Fruit fly (Drosophila melanogaster): ENCODE results near the gene Prx6a.

Gene Prx6a

dm6 chr2L:2882968-2883702 lies 5.1 kb upstream of the Prx6a start (continued):
- TF ChIP-seq CG10431 (GFP tag; optimal IDR thresholded peaks at IDR 0.05) (no peak), nmo (GFP tag; optimal IDR thresholded peaks at IDR 0.05) (peak; percentile 43), sens-2 (GFP tag; IDR thresholded peaks at IDR 0.05) (no peak), CG31224 (GFP tag; IDR thresholded peaks at IDR 0.05) (peak; percentile 12; the same call in 1 of the 2 replicates), crp (GFP tag; optimal IDR thresholded peaks at IDR 0.05) (peak in 1 of 2 experiments; percentile 57), Spps (tag; optimal IDR thresholded peaks at IDR 0.05) (no peak), CG7786 (GFP tag; optimal IDR thresholded peaks at IDR 0.05) (peak; percentile 17), usp (GFP tag; optimal IDR thresholded peaks at IDR 0.05) (no peak), CG8359 (GFP tag; optimal IDR thresholded peaks at IDR 0.05; ENCODE audit: borderline replicate concordance) (no peak), CG7556 (GFP tag; optimal IDR thresholded peaks at IDR 0.05) (peak; percentile 46), CG11723 (GFP tag; optimal IDR thresholded peaks at IDR 0.05) (peak; percentile 8), CG1233 (GFP tag; optimal IDR thresholded peaks at IDR 0.05) (peak; percentile 8), tio (GFP tag; optimal IDR thresholded peaks at IDR 0.05) (no peak), Oaz (GFP tag; IDR thresholded peaks at IDR 0.05) (no peak), CG13775 (GFP tag; optimal IDR thresholded peaks at IDR 0.05) (peak; percentile 48), CG10147 (GFP tag; optimal IDR thresholded peaks at IDR 0.05) (peak; percentile 20), fru (optimal IDR thresholded peaks at IDR 0.05) (no peak), nom (GFP tag; optimal IDR thresholded peaks at IDR 0.05) (no peak), CG31441 (GFP tag; IDR thresholded peaks at IDR 0.05) (peak; percentile 36; the same call in 1 of the 2 replicates), CG10267 (tag; optimal IDR thresholded peaks at IDR 0.05) (peak; percentile 38), Hey (tag; optimal IDR thresholded peaks at IDR 0.05) (no peak), Scr (GFP tag; IDR thresholded peaks at IDR 0.05; ENCODE audit: partially characterized antibody) (no peak), CG3281 (GFP tag; optimal IDR thresholded peaks at IDR 0.05) (peak; percentile 86), Adf1 (GFP tag; IDR thresholded peaks at IDR 0.05) (no peak; the same call in 1 of the 2 replicates), CG6254 (GFP tag; optimal IDR thresholded peaks at IDR 0.05) (no peak), Hmx (GFP tag; optimal IDR thresholded peaks at IDR 0.05) (no peak), D19A (tag; optimal IDR thresholded peaks at IDR 0.05) (peak; percentile 48), CG12299 (tag; optimal IDR thresholded peaks at IDR 0.05) (peak; percentile 30), dpn (GFP tag; optimal IDR thresholded peaks at IDR 0.05) (peak in 1 of 2 experiments; percentile 14), gcm2 (GFP tag; optimal IDR thresholded peaks at IDR 0.05) (no peak), Asciz (GFP tag; optimal IDR thresholded peaks at IDR 0.05) (peak; percentile 64), CG6689 (GFP tag; IDR thresholded peaks at IDR 0.05) (peak; percentile 13; the same call in 1 of the 2 replicates), Kr (GFP tag; optimal IDR thresholded peaks at IDR 0.05) (no peak), gce (GFP tag; IDR thresholded peaks at IDR 0.05) (no peak), Hand (GFP tag; optimal IDR thresholded peaks at IDR 0.05) (no peak), gsb (GFP tag; IDR thresholded peaks at IDR 0.05) (no peak; the same call in 1 of the 2 replicates), Sry-δ (GFP tag; optimal IDR thresholded peaks at IDR 0.05) (peak; percentile 41), BEAF-32 (GFP tag; optimal IDR thresholded peaks at IDR 0.05) (peak; percentile 42), bab2 (GFP tag; optimal IDR thresholded peaks at IDR 0.05) (peak; percentile 35), jumu (GFP tag; optimal IDR thresholded peaks at IDR 0.05) (no peak), Ada2b (GFP tag; IDR thresholded peaks at IDR 0.05) (peak; percentile 28; the same call in 1 of the 2 replicates), CG33213 (GFP tag; optimal IDR thresholded peaks at IDR 0.05) (peak; percentile 45), CG14667 (GFP tag; IDR thresholded peaks at IDR 0.05) (no peak), ftz-f1 (GFP tag; optimal IDR thresholded peaks at IDR 0.05) (no peak), CG2129 (GFP tag; IDR thresholded peaks at IDR 0.05; ENCODE audit: partially characterized antibody) (no peak), hth (optimal IDR thresholded peaks at IDR 0.05) (no peak), trem (tag; optimal IDR thresholded peaks at IDR 0.05) (no peak), kni (GFP tag; optimal IDR thresholded peaks at IDR 0.05) (peak; percentile 33), CG8290 (GFP tag; optimal IDR thresholded peaks at IDR 0.05) (peak; percentile 4), CG8290 (tag; optimal IDR thresholded peaks at IDR 0.05) (peak in 1 of 2 experiments; percentile 73)
